Fruit fly (Drosophila melanogaster) whole organism, adult: Measurements from ENCODE around the gene Or88a.

ENCODE experiments used
- CG12768 ChIP-seq: fragments of 200-800 bp; sonication (Bioruptor generic); optimal IDR thresholded peaks from 2 replicates; lab custom pipeline; 2017; ENCODE audit warnings: missing biosample characterization, missing genetic modification characterization, mild to moderate bottlenecking, moderate library complexity, missing genetic modification reagents
- CG33017 ChIP-seq: fragments of 200-800 bp; sonication (Bioruptor generic); optimal IDR thresholded peaks from 2 replicates; lab custom pipeline; 2018; ENCODE audit warnings: missing biosample characterization, mild to moderate bottlenecking, missing genetic modification characterization, moderate library complexity
- pad ChIP-seq: fragments of 200-800 bp; sonication (Bioruptor generic); optimal IDR thresholded peaks from 3 replicates; lab custom pipeline; 2017; ENCODE audit warnings: missing biosample characterization, missing genetic modification characterization, mild to moderate bottlenecking, moderate library complexity, missing genetic modification reagents

DNA sequence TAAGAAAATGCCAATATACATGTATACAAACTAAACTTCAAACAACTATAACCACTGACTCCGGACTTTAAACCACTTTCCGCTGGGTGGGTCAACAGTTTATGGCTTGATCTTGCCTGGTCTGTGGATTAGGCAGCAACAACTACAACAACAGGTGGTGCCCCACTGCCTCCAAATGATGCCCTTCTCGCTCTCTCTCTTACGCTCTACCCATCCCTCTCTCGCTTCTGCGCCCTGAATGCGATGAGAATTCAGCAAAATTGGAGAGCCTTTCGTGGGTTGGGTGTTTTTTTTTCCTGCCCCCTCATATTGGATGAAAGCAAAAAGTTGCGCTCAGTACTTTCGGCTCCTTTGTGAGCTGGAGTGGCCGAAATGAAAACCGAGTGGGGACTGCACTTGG is 31.7 kb downstream of the Or88a start:
- TF ChIP-seq CG33017 (no peak), pad (GFP tag; lab: Kevin White, UChicago) (no peak), CG12768 (no peak)
